Worm (Caenorhabditis elegans) whole organism, early embryonic: ENCODE measurements around the gene F42A9.8.

ENCODE experiments used
- B0310.2 ChIP-seq: sonication (generic microtip); optimal IDR thresholded peaks from 2 replicates; lab custom pipeline; 2016; ENCODE audit warnings: mild to moderate bottlenecking, missing genetic modification characterization, missing compliant biosample characterization
- F13C5.2 ChIP-seq: sonication (generic microtip); optimal IDR thresholded peaks from 2 replicates; lab custom pipeline; 2017; ENCODE audit warnings: mild to moderate bottlenecking, missing genetic modification characterization, inconsistent platforms, missing compliant biosample characterization
- ama-1 ChIP-seq: fragments of 150-350 bp; optimal IDR thresholded peaks from 2 replicates; lab custom pipeline; 2014
- ceh-13 ChIP-seq: fragments of 200-800 bp; sonication (Bioruptor generic); optimal IDR thresholded peaks from 2 replicates; lab custom pipeline; 2018; ENCODE audit warnings: mild to moderate bottlenecking, missing genetic modification characterization, missing compliant biosample characterization
- flt-1 ChIP-seq: fragments of 200-800 bp; sonication (Bioruptor generic); IDR thresholded peaks from 2 replicates; pipeline ENCODE4 v1.3.6; 2022; ENCODE audit warnings: missing genetic modification characterization, missing compliant biosample characterization
- hmbx-1 ChIP-seq: sonication (generic microtip); optimal IDR thresholded peaks from 2 replicates; lab custom pipeline; 2016; ENCODE audit warnings: mild to moderate bottlenecking, missing genetic modification characterization, missing compliant biosample characterization
- pes-1 ChIP-seq: fragments of 200-800 bp; sonication (Bioruptor generic); IDR thresholded peaks from 2 replicates; pipeline ENCODE4 v1.3.6; 2022; ENCODE audit warnings: missing genetic modification reagents, missing genetic modification characterization, missing compliant biosample characterization
- scrt-1 ChIP-seq: fragments of 200-800 bp; sonication (Bioruptor generic); IDR thresholded peaks from 2 replicates; pipeline ENCODE4 v1.3.6; 2022; ENCODE audit warnings: missing genetic modification characterization, missing compliant biosample characterization
- sea-1 ChIP-seq: fragments of 200-800 bp; sonication (Bioruptor generic); conservative IDR thresholded peaks from 2 replicates; pipeline ENCODE4 v1.3.6; 2022; ENCODE audit warnings: missing genetic modification characterization, missing compliant biosample characterization
- tbx-11 ChIP-seq: fragments of 200-800 bp; sonication (Bioruptor generic); IDR thresholded peaks from 2 replicates; pipeline ENCODE4 v1.3.6; 2022; ENCODE audit warnings: missing genetic modification characterization, missing compliant biosample characterization
- tra-4 ChIP-seq: sonication (generic microtip); optimal IDR thresholded peaks from 2 replicates; lab custom pipeline; 2017; ENCODE audit warnings: missing genetic modification characterization, missing compliant biosample characterization

DNA sequence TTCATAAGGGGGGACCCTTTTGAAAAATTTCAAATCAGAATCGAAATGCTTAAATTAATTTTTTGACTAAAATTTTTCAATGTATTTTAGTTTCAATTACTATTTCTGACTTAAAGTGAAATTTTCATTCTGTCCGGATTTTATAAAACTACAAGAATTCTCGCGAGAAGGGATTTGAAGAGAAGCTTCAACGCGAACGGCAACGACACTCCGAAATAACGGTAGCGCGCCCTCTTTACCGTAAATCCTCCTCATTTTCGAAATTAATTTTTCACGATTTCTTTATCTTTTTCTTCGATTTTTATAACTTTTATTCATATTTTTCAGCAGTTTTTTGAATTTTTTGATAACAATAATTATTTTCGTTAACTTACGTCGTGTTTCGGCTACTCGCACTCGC lies 47.2 kb upstream of the F42A9.8 start:
- TF ChIP-seq sea-1 (GFP tag; lab: Robert Waterston, UW) (no peak), pes-1 (GFP tag; lab: Robert Waterston, UW) (no peak), hmbx-1 (tag; lab: Kevin White, UChicago) (no peak), ama-1 (lab: Kevin White, UChicago) (no peak), B0310.2 (no peak), scrt-1 (GFP tag; lab: Robert Waterston, UW) (no peak), ceh-13 (no peak), F13C5.2 (tag; lab: Kevin White, UChicago) (no peak), tbx-11 (GFP tag; lab: Robert Waterston, UW) (no peak), tra-4 (tag; lab: Kevin White, UChicago) (no peak), flt-1 (GFP tag; lab: Robert Waterston, UW) (no peak)
